Fruit fly (Drosophila melanogaster) whole organism, adult: ENCODE data around the gene IFT57.

Experiments used
- CG11617 ChIP-seq: fragments of 200-800 bp; sonication (Bioruptor generic); optimal IDR thresholded peaks from 2 replicates; lab custom pipeline; 2017; ENCODE audit warnings: mild to moderate bottlenecking, missing biosample characterization, missing genetic modification reagents, missing genetic modification characterization
- CG12768 ChIP-seq: fragments of 200-800 bp; sonication (Bioruptor generic); optimal IDR thresholded peaks from 2 replicates; lab custom pipeline; 2017; ENCODE audit warnings: missing biosample characterization, missing genetic modification characterization, mild to moderate bottlenecking, moderate library complexity, missing genetic modification reagents
- CG14711 ChIP-seq: fragments of 200-800 bp; sonication (Bioruptor generic); optimal IDR thresholded peaks from 2 replicates; lab custom pipeline; 2018; ENCODE audit warnings: missing biosample characterization, mild to moderate bottlenecking, missing genetic modification characterization, moderate library complexity
- CG1620 ChIP-seq: fragments of 200-800 bp; sonication (Bioruptor generic); optimal IDR thresholded peaks from 2 replicates; lab custom pipeline; 2016; ENCODE audit warnings: missing biosample characterization, missing genetic modification characterization
- CG33017 ChIP-seq: fragments of 200-800 bp; sonication (Bioruptor generic); optimal IDR thresholded peaks from 2 replicates; lab custom pipeline; 2018; ENCODE audit warnings: missing biosample characterization, mild to moderate bottlenecking, missing genetic modification characterization, moderate library complexity
- CG5204 ChIP-seq: fragments of 200-800 bp; sonication (Bioruptor generic); optimal IDR thresholded peaks from 2 replicates; lab custom pipeline; 2016; ENCODE audit warnings: missing biosample characterization, missing genetic modification characterization
- CG7045 ChIP-seq: fragments of 200-800 bp; sonication (Bioruptor generic); optimal IDR thresholded peaks from 2 replicates; lab custom pipeline; 2017; ENCODE audit warnings: missing biosample characterization, mild to moderate bottlenecking, missing genetic modification characterization
- CG7101 ChIP-seq: fragments of 200-800 bp; sonication (Bioruptor generic); optimal IDR thresholded peaks from 2 replicates; lab custom pipeline; 2018; ENCODE audit warnings: missing biosample characterization, mild to moderate bottlenecking, missing genetic modification characterization, moderate library complexity
- Clk ChIP-seq: fragments of 200-800 bp; sonication (Bioruptor generic); optimal IDR thresholded peaks from 2 replicates; lab custom pipeline; 2017; ENCODE audit warnings: missing biosample characterization, missing genetic modification characterization
- Crg-1 ChIP-seq: fragments of 200-800 bp; sonication (Bioruptor generic); optimal IDR thresholded peaks from 2 replicates; lab custom pipeline; 2016; ENCODE audit warnings: missing biosample characterization, missing genetic modification characterization
- Hr96 ChIP-seq: fragments of 200-800 bp; sonication (Bioruptor generic); optimal IDR thresholded peaks from 2 replicates; lab custom pipeline; 2016; ENCODE audit warnings: missing biosample characterization, missing genetic modification characterization
- Mnt ChIP-seq: fragments of 200-800 bp; sonication (Bioruptor generic); optimal IDR thresholded peaks from 2 replicates; lab custom pipeline; 2016; ENCODE audit warnings: missing biosample characterization, mild to moderate bottlenecking, missing genetic modification characterization
- bab1 ChIP-seq: fragments of 200-800 bp; sonication (Bioruptor generic); optimal IDR thresholded peaks from 3 replicates; lab custom pipeline; 2019; ENCODE audit warnings: missing biosample characterization, mild to moderate bottlenecking, missing genetic modification characterization, moderate library complexity
- cic ChIP-seq: fragments of 200-800 bp; sonication (Bioruptor generic); optimal IDR thresholded peaks from 2 replicates; lab custom pipeline; 2017; ENCODE audit warnings: missing biosample characterization, mild to moderate bottlenecking, missing genetic modification characterization, moderate library complexity
- cnc ChIP-seq, 2 experiments: fragments of >200 bp; optimal IDR thresholded peaks; 2 replicates each; lab custom pipeline; 2017
- kay ChIP-seq: fragments of 200-800 bp; sonication (Bioruptor generic); peaks from one replicate; lab custom pipeline; 2016; ENCODE audit warnings: missing biosample characterization, missing genetic modification characterization, borderline replicate concordance
- ovo ChIP-seq: fragments of 200-800 bp; sonication (Bioruptor generic); optimal IDR thresholded peaks from 2 replicates; lab custom pipeline; 2016; ENCODE audit warnings: missing biosample characterization, missing genetic modification characterization
- pad ChIP-seq: fragments of 200-800 bp; sonication (Bioruptor generic); optimal IDR thresholded peaks from 3 replicates; lab custom pipeline; 2017; ENCODE audit warnings: missing biosample characterization, missing genetic modification characterization, mild to moderate bottlenecking, moderate library complexity, missing genetic modification reagents
- tj ChIP-seq: fragments of 200-800 bp; sonication (Bioruptor generic); optimal IDR thresholded peaks from 3 replicates; lab custom pipeline; 2017; ENCODE audit warnings: missing biosample characterization, mild to moderate bottlenecking, missing genetic modification characterization, moderate library complexity
- toe ChIP-seq: fragments of 200-800 bp; sonication (Bioruptor generic); optimal IDR thresholded peaks from 2 replicates; lab custom pipeline; 2016; ENCODE audit warnings: missing biosample characterization, missing genetic modification characterization

The IFT57 gene

DNA sequence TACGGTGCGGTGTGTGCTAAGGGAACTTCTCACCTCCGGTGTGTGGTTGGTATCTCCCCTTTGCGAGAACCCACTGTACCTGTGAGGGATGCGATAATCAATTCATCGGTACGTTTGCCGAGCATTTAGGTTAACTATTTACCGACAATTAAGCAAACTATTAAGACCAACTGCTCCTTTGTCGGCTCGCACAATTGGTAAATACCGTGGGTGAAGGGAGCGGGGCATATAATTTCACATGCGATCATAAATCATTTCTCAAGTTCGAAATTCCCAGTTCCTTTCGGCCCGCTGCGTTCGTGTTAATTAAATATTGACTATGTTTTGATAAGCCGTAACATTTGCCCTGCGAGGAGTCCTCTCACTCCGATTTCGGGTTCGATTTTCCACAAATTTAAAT, 18.3 kb downstream of the IFT57 start:
- TF ChIP-seq Crg-1 (GFP tag; lab: Kevin White, UChicago) = no peak

DNA sequence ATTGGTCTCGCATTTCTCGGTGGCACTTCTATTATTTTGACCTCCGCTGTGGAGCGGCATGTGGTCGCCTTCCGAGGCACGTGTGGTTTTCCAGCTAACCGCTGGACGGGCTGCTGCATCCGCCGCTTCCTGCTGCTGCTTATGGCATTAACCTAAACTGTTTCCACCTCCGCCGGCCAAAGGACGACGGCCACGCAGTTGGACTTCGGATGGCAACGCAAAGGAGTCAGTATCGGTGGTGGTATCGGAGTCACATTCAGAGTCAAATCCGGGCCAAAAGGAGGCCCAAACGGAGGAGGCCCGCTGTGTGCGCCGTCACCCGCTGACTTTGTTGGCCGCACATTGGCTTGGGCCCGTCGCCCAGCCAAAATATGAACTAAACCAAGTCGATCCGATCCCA, 19.2 kb downstream of the IFT57 start:
- no peak for TF ChIP-seq pad (GFP tag; lab: Kevin White, UChicago)
- no peak for TF ChIP-seq Mnt

DNA sequence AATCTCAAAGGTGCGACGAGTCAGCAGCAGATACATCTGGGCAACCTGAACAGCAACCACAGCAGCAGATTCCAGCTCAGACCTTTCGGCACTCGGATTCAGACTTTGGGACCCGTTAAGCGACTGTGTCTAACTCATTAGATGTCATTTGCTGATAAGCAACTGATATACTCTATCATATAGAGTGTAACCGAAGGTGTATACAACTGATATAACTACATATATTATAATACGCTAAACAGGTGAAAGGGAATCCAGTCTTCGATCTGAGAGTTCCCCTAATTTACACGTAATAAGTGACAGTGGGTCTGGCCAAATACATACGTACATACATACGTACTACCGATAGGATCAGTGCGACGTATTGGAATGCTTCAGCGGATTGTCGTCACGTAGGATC, 20.0 kb downstream of the IFT57 start:
- no peak for TF ChIP-seq kay
- TF ChIP-seq cnc (optimal IDR thresholded peaks at IDR 0.05; lab: Kevin White, UChicago) = no peak
- no peak for TF ChIP-seq CG33017 (tag; lab: Kevin White, UChicago)
- no peak for TF ChIP-seq cic (GFP tag; lab: Kevin White, UChicago)
- TF ChIP-seq bab1 (GFP tag; lab: Kevin White, UChicago) = no peak
- no peak for TF ChIP-seq CG11617 (GFP tag; lab: Kevin White, UChicago)
- no peak for TF ChIP-seq CG5204 (GFP tag; lab: Kevin White, UChicago)
- TF ChIP-seq toe (GFP tag; lab: Kevin White, UChicago) = no peak
- TF ChIP-seq Crg-1 (GFP tag; lab: Kevin White, UChicago) = no peak
- no peak for TF ChIP-seq pad (GFP tag; lab: Kevin White, UChicago)

DNA sequence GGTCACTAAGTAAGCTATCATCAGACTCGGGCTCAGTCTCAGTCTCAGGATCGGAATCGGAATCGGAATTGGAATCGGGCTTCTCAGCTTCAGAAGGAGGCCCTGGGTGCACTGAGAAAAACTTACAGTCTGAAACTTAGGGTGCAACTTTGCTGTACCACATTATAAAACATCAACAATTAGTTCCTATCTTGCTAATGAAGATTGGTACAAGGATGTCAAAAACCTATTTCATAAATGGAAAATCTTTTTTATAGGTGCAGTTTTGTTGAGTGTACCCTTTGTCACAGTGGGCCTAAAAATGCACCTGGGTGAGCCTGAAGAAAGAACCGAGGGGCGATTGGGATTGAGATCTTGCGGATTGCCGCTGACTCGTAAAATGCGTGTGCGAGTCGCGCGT, 22.2 kb downstream of the IFT57 start:
- TF ChIP-seq bab1 (GFP tag; lab: Kevin White, UChicago) (no peak), CG1620 (GFP tag; lab: Kevin White, UChicago) (no peak), cic (GFP tag; lab: Kevin White, UChicago) (no peak), CG11617 (GFP tag; lab: Kevin White, UChicago) (no peak), Crg-1 (GFP tag; lab: Kevin White, UChicago) (no peak), ovo (no peak), CG12768 (GFP tag; lab: Kevin White, UChicago) (no peak), CG14711 (tag; lab: Kevin White, UChicago) (no peak), CG7045 (GFP tag; lab: Kevin White, UChicago) (no peak), pad (GFP tag; lab: Kevin White, UChicago) (no peak), CG5204 (GFP tag; lab: Kevin White, UChicago) (no peak), cnc (optimal IDR thresholded peaks at IDR 0.05; lab: Kevin White, UChicago) (no peak), CG7101 (tag; lab: Kevin White, UChicago) (no peak), tj (GFP tag; lab: Kevin White, UChicago) (no peak)

DNA sequence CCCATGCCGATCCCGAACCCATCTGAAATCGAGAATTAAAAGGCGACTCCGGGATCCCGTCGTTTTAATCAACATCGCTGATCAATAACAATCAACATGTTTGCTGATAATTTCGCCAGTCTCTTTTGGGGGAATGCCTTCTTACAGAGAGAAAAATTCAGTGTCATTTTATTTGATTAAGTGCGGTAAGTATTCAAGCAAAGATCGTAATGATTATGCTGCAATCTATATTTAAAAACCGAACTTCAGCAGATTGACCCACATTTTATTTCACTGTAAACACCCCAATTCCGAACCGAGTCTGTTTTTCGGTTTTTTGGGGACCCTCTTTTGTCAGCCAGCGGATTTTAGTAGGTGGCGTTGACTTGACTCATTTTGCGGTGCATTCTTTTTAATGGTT, 23.3 kb downstream of the IFT57 start:
- no peak for TF ChIP-seq CG1620 (GFP tag; lab: Kevin White, UChicago)
- TF ChIP-seq CG5204 (GFP tag; lab: Kevin White, UChicago) = no peak
- TF ChIP-seq CG7045 (GFP tag; lab: Kevin White, UChicago) = no peak
- no peak for TF ChIP-seq tj (GFP tag; lab: Kevin White, UChicago)
- TF ChIP-seq ovo = no peak
- no peak for TF ChIP-seq Crg-1 (GFP tag; lab: Kevin White, UChicago)
- TF ChIP-seq bab1 (GFP tag; lab: Kevin White, UChicago) = no peak
- no peak for TF ChIP-seq Hr96 (GFP tag; lab: Kevin White, UChicago)
- TF ChIP-seq CG33017 (tag; lab: Kevin White, UChicago) = no peak
- no peak for TF ChIP-seq Clk

DNA sequence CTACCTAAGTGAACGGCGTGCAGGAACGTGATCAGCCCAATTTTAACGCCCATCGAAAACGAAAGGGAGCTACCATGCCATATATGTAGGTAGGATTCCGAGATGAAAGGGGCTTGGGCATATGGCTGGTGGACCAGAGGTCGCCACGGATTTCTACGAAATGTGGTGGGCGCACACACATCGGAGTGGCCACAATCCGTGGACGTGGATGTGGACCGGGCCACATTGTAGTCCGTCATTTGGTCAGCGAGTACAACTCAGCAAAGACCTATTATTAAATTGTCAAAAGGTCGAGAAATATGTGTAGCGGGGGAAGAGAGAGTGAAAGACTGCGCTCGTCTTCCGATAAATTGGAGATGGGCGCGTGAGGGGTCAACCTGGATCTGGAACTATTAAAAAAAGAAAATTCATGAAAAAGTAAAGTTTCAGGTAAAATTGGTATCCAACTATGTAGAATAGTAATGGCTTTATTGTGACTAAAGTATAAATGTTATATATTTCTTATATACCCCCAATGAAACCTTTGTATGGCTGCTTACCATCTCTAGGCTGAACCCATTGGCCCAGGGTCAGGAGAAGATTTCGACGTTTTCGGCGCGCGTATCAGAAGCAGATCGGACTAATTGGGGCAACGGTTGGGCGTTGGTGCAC, 24.9 kb downstream of the IFT57 start:
- TF ChIP-seq CG14711 (tag; lab: Kevin White, UChicago) (no peak), CG7101 (tag; lab: Kevin White, UChicago) (no peak), tj (GFP tag; lab: Kevin White, UChicago) (no peak), CG33017 (tag; lab: Kevin White, UChicago) (no peak), Hr96 (GFP tag; lab: Kevin White, UChicago) (no peak)

DNA sequence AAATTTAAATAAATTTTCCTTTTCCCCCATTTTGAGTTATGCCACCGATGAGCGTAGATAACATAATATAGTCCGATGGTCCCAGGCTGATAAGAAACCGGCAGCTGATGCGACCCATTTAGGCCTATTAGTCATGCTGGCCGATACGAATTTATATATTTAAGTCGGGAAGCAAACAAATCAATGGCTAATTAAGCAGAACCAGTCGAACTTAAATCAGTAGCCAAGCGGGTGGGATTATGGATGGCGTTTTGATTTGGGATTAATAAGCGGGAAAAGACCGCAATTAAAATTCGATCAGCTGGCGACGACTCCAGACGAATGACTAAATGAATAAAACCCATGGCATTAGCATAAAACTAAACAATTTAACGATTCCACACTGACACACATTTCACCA, 26.3 kb downstream of the IFT57 start:
- TF ChIP-seq Crg-1 (GFP tag; lab: Kevin White, UChicago) = no peak
- TF ChIP-seq Mnt = no peak
- no peak for TF ChIP-seq CG14711 (tag; lab: Kevin White, UChicago)
- no peak for TF ChIP-seq cnc (optimal IDR thresholded peaks at IDR 0.05; lab: Kevin White, UChicago)
- no peak for TF ChIP-seq pad (GFP tag; lab: Kevin White, UChicago)
- no peak for TF ChIP-seq CG5204 (GFP tag; lab: Kevin White, UChicago)
- TF ChIP-seq toe (GFP tag; lab: Kevin White, UChicago) = no peak
- TF ChIP-seq bab1 (GFP tag; lab: Kevin White, UChicago) = no peak
- TF ChIP-seq tj (GFP tag; lab: Kevin White, UChicago) = no peak
- TF ChIP-seq CG12768 (GFP tag; lab: Kevin White, UChicago) = no peak
- TF ChIP-seq CG33017 (tag; lab: Kevin White, UChicago) = no peak
- TF ChIP-seq ovo = no peak
- no peak for TF ChIP-seq CG7045 (GFP tag; lab: Kevin White, UChicago)
- TF ChIP-seq Clk = no peak
